Worm (Caenorhabditis elegans) whole organism, L4 larva: Measurements from ENCODE around the gene fbxb-108.

Source experiments
- F37D6.2 ChIP-seq: sonication (generic microtip); optimal IDR thresholded peaks from 2 replicates; lab custom pipeline; 2016; ENCODE audit warnings: mild to moderate bottlenecking, missing genetic modification characterization, missing compliant biosample characterization
- F49E8.2 ChIP-seq: sonication (generic microtip); optimal IDR thresholded peaks from 2 replicates; lab custom pipeline; 2016; ENCODE audit warnings: missing compliant biosample characterization, mild to moderate bottlenecking, missing genetic modification characterization, borderline replicate concordance
- R02D3.7 ChIP-seq: fragments of 150-350 bp; sonication (generic microtip); optimal IDR thresholded peaks from 3 replicates; lab custom pipeline; 2014; ENCODE audit warnings: missing biosample characterization, missing genetic modification characterization
- T20F7.1 ChIP-seq: fragments of 200-800 bp; sonication (Bioruptor generic); optimal IDR thresholded peaks from 2 replicates; lab custom pipeline; 2018; ENCODE audit warnings: mild to moderate bottlenecking, missing genetic modification characterization, missing compliant biosample characterization
- aha-1 ChIP-seq: fragments of 150-350 bp; peaks from one replicate; lab custom pipeline; 2014; ENCODE audit warnings: missing biosample characterization, missing genetic modification characterization
- arid-1 ChIP-seq: fragments of 200-800 bp; sonication (Bioruptor generic); conservative IDR thresholded peaks from 2 replicates; pipeline ENCODE4 v1.3.6; 2022; ENCODE audit warnings: missing genetic modification reagents, missing genetic modification characterization, missing compliant biosample characterization
- attf-4 ChIP-seq: sonication (generic microtip); optimal IDR thresholded peaks from 3 replicates; lab custom pipeline; 2017; ENCODE audit warnings: missing biosample characterization, missing genetic modification characterization
- ceh-28 ChIP-seq: fragments of 150-350 bp; optimal IDR thresholded peaks from 2 replicates; lab custom pipeline; 2014; ENCODE audit warnings: missing biosample characterization, missing genetic modification reagents, missing genetic modification characterization
- ceh-44 ChIP-seq: fragments of 200-800 bp; sonication (Bioruptor generic); IDR thresholded peaks from 2 replicates; pipeline ENCODE4 v1.3.6; 2022; ENCODE audit warnings: missing genetic modification reagents, missing genetic modification characterization, missing compliant biosample characterization
- ceh-62 ChIP-seq: sonication (generic microtip); optimal IDR thresholded peaks from 2 replicates; lab custom pipeline; 2017; ENCODE audit warnings: missing biosample characterization, missing genetic modification characterization
- ceh-82 ChIP-seq: sonication (generic microtip); optimal IDR thresholded peaks from 2 replicates; lab custom pipeline; 2017; ENCODE audit warnings: missing biosample characterization, missing genetic modification characterization
- ces-1 ChIP-seq: fragments of 150-350 bp; sonication (generic microtip); optimal IDR thresholded peaks from 4 replicates; lab custom pipeline; 2014; ENCODE audit warnings: missing biosample characterization, missing genetic modification reagents, missing genetic modification characterization
- cey-2 ChIP-seq: sonication (generic microtip); optimal IDR thresholded peaks from 3 replicates; lab custom pipeline; 2017; ENCODE audit warnings: missing genetic modification characterization, mild to moderate bottlenecking, missing compliant biosample characterization, antibody characterized with exemption, borderline replicate concordance; ENCODE audit not compliant: insufficient read depth
- daf-8 ChIP-seq: fragments of 200-800 bp; sonication (Bioruptor generic); IDR thresholded peaks from 2 replicates; pipeline ENCODE4 v1.3.6; 2022; ENCODE audit warnings: missing genetic modification characterization, missing compliant biosample characterization
- dmd-8 ChIP-seq: fragments of 200-800 bp; sonication (Bioruptor generic); IDR thresholded peaks from 2 replicates; pipeline ENCODE4 v1.3.6; 2022; ENCODE audit warnings: missing genetic modification characterization, missing compliant biosample characterization
- dmd-9 ChIP-seq: fragments of 200-800 bp; sonication (Bioruptor generic); IDR thresholded peaks from 2 replicates; pipeline ENCODE4 v1.3.6; 2022; ENCODE audit warnings: missing genetic modification reagents, missing genetic modification characterization, missing compliant biosample characterization
- dpl-1 ChIP-seq: fragments of 150-350 bp; optimal IDR thresholded peaks from 2 replicates; lab custom pipeline; 2014; ENCODE audit warnings: missing biosample characterization, missing genetic modification reagents, missing genetic modification characterization
- egl-27 ChIP-seq: sonication (generic microtip); optimal IDR thresholded peaks from 3 replicates; lab custom pipeline; 2017; ENCODE audit warnings: missing biosample characterization, missing genetic modification reagents, missing genetic modification characterization
- fos-1 ChIP-seq: fragments of 150-350 bp; optimal IDR thresholded peaks from 2 replicates; lab custom pipeline; 2014; ENCODE audit warnings: missing biosample characterization, missing genetic modification characterization
- hif-1 ChIP-seq, 2 experiments: sonication (generic microtip); optimal IDR thresholded peaks; 2 replicates each; lab custom pipeline; 2016 to 2017; ENCODE audit warnings: missing compliant biosample characterization in 2 of 2, missing genetic modification characterization in 2 of 2, missing genetic modification reagents in 2 of 2, missing genotype in 2 of 2, mild to moderate bottlenecking in 1 of 2
- hmg-1.1 ChIP-seq: fragments of 200-800 bp; sonication (Bioruptor generic); IDR thresholded peaks from 2 replicates; pipeline ENCODE4 v1.3.6; 2022; ENCODE audit warnings: missing genetic modification reagents, missing genetic modification characterization, missing compliant biosample characterization
- lim-7 ChIP-seq: fragments of 200-800 bp; sonication (Bioruptor generic); IDR thresholded peaks from 2 replicates; pipeline ENCODE4 v1.3.6; 2022; ENCODE audit warnings: missing genetic modification characterization, missing compliant biosample characterization
- lin-39 ChIP-seq: fragments of 150-350 bp; optimal IDR thresholded peaks from 2 replicates; lab custom pipeline; 2014; ENCODE audit warnings: missing biosample characterization, missing genetic modification reagents, missing genetic modification characterization
- lir-3 ChIP-seq: sonication (generic microtip); optimal IDR thresholded peaks from 2 replicates; lab custom pipeline; 2016; ENCODE audit warnings: mild to moderate bottlenecking, missing genetic modification characterization, missing compliant biosample characterization
- mdt-29 ChIP-seq: fragments of 200-800 bp; sonication (Bioruptor generic); IDR thresholded peaks from 2 replicates; pipeline ENCODE4 v1.3.6; 2022; ENCODE audit warnings: missing genetic modification reagents, missing genetic modification characterization, missing compliant biosample characterization
- mep-1 ChIP-seq: fragments of 150-350 bp; sonication (generic microtip); optimal IDR thresholded peaks from 3 replicates; lab custom pipeline; 2014; ENCODE audit warnings: missing biosample characterization, missing genetic modification characterization
- mxl-2 ChIP-seq: fragments of 200-800 bp; sonication (Bioruptor generic); conservative IDR thresholded peaks from 2 replicates; pipeline ENCODE4 v1.3.6; 2022; ENCODE audit warnings: missing genetic modification reagents, missing genetic modification characterization, missing compliant biosample characterization
- nhr-11 ChIP-seq: fragments of 150-350 bp; optimal IDR thresholded peaks from 2 replicates; lab custom pipeline; 2014; ENCODE audit warnings: missing biosample characterization, missing genetic modification characterization
- nhr-237 ChIP-seq: sonication (generic microtip); optimal IDR thresholded peaks from 2 replicates; lab custom pipeline; 2017; ENCODE audit warnings: missing biosample characterization, missing genetic modification characterization
- nhr-42 ChIP-seq: fragments of 200-800 bp; sonication (Bioruptor generic); IDR thresholded peaks from 2 replicates; pipeline ENCODE4 v1.3.6; 2022; ENCODE audit warnings: missing genetic modification characterization, missing compliant biosample characterization
- pha-4 ChIP-seq, 2 experiments: fragments of 150-350 bp in 1 of 2; fragments of 200-800 bp in 1 of 2; sonication (Bioruptor generic) in 1 of 2; IDR thresholded peaks in 1 of 2; optimal IDR thresholded peaks in 1 of 2; 2 replicates each; pipeline versions ENCODE4 v1.3.6 to Lab custom; 2014 to 2022; ENCODE audit warnings: missing genetic modification characterization in 2 of 2, missing genetic modification reagents in 2 of 2, missing biosample characterization in 1 of 2, missing compliant biosample characterization in 1 of 2
- pqm-1 ChIP-seq: sonication (generic microtip); optimal IDR thresholded peaks from 2 replicates; lab custom pipeline; 2017; ENCODE audit warnings: missing biosample characterization, missing genetic modification characterization
- set-16 ChIP-seq: fragments of 200-800 bp; sonication (Bioruptor generic); IDR thresholded peaks from 2 replicates; pipeline ENCODE4 v1.3.6; 2022; ENCODE audit warnings: missing genetic modification reagents, missing genetic modification characterization, missing compliant biosample characterization
- skn-1 ChIP-seq: fragments of 150-350 bp; optimal IDR thresholded peaks from 2 replicates; lab custom pipeline; 2014; ENCODE audit warnings: missing biosample characterization, missing genetic modification characterization
- snpc-1.2 ChIP-seq: fragments of 200-800 bp; sonication (Bioruptor generic); IDR thresholded peaks from 2 replicates; pipeline ENCODE4 v1.3.6; 2022; ENCODE audit warnings: missing genetic modification reagents, missing genetic modification characterization, missing compliant biosample characterization
- spr-1 ChIP-seq: sonication (generic microtip); optimal IDR thresholded peaks from 2 replicates; lab custom pipeline; 2016; ENCODE audit warnings: mild to moderate bottlenecking, missing genetic modification characterization, missing compliant biosample characterization
- spr-3 ChIP-seq: fragments of 200-800 bp; sonication (Bioruptor generic); optimal IDR thresholded peaks from 2 replicates; lab custom pipeline; 2018; ENCODE audit warnings: mild to moderate bottlenecking, missing genetic modification characterization, missing compliant biosample characterization
- tag-97 ChIP-seq: fragments of 200-800 bp; sonication (Bioruptor generic); IDR thresholded peaks from 2 replicates; pipeline ENCODE4 v1.3.6; 2022; ENCODE audit warnings: missing genetic modification characterization, missing compliant biosample characterization
- unc-39 ChIP-seq: sonication (generic microtip); optimal IDR thresholded peaks from 2 replicates; lab custom pipeline; 2017; ENCODE audit warnings: missing biosample characterization, missing genetic modification characterization
- unc-62 ChIP-seq, 3 experiments: fragments of 150-350 bp in 1 of 3; sonication (generic microtip); optimal IDR thresholded peaks in 2 of 3; peaks in 1 of 3; 1 replicate in 1 of 3; 2 replicates in 2 of 3; lab custom pipeline; 2014 to 2017; ENCODE audit warnings: missing biosample characterization in 3 of 3, missing genetic modification characterization in 3 of 3, missing genetic modification reagents in 3 of 3, missing genotype in 1 of 3
- zag-1 ChIP-seq: fragments of 150-350 bp; optimal IDR thresholded peaks from 2 replicates; lab custom pipeline; 2014; ENCODE audit warnings: missing biosample characterization, missing genetic modification characterization
- zip-2 ChIP-seq: fragments of 150-350 bp; optimal IDR thresholded peaks from 2 replicates; lab custom pipeline; 2014; ENCODE audit warnings: missing biosample characterization, missing genetic modification characterization

Gene fbxb-108

DNA sequence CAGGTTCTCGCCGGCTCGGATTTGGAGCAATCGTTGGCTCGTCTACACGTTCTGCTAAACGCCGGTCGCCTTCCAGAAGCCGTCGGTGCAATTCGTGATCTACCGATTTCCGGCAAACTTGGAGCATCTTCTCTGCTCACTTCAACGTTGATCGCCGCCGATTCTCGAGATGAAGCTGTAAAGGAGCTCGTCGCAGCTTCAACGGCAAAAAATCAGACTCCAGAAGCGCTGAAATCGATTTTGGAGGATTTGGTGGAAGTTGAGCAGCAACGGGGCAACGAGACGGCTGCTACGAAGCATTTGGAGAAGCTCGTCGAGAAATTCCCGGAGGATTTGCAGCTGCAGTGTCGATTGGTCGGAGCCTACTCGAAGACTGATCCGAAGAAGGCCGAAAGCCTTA, 26.9 kb downstream of the fbxb-108 start:
- TF ChIP-seq set-16: peak; percentile 56
- no peak for TF ChIP-seq ceh-28 (tag; lab: Kevin White, UChicago)

DNA sequence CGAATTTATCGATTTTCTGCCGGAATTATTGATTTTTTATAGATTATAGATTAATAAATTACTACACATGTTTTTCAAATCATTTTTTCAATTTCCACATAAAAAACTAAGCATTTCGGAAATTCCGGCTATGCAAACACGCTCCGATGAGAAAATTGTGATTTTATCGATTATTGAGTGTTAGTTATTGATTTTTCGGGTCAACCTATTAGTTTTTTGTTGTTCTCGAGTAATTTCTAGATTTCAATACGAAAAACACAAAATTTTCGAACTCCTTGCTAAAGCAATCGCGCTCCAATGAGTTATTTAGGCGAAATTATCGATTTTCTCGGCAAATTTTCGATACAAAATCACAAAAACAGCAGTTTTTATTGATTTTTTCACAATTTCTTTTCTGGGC, 30.6 kb downstream of the fbxb-108 start:
- TF ChIP-seq unc-62 (GFP tag; optimal IDR thresholded peaks at IDR 0.05 in 1 of 2; lab: Kevin White, UChicago): peak in 1 of 2 experiments; percentile 51
- no peak for TF ChIP-seq unc-62 (tag; optimal IDR thresholded peaks at IDR 0.05; lab: Kevin White, UChicago)
- TF ChIP-seq ceh-28 (tag; lab: Kevin White, UChicago): peak; percentile 75
- no peak for TF ChIP-seq nhr-42 (GFP tag; lab: Robert Waterston, UW)
- TF ChIP-seq, all 104 proteins: peak for 2

DNA sequence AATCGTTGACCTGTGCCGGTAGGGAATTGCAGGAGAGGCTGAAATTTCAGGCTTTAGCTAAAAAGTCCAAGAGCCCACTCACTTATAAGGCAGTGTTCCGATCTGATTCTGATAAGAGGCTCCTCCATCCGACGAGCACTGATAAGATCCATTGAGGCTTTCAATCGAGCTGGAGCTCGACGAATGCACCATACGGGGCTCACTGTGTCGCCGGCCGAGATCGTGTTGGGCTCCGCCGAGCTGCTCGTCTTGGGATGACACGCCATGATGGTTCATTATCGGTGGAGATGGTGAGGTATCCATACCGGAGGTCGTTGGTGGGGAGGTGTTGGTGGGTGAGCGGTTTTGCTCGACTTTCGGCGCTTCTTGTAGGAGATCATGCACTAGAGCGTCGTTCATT, 31.7 kb downstream of the fbxb-108 start:
- TF ChIP-seq attf-4 (tag; lab: Kevin White, UChicago): no peak
- peak; percentile 48; the same call in 1 of the 2 replicates for TF ChIP-seq set-16
- no peak for TF ChIP-seq nhr-237
- no peak for TF ChIP-seq R02D3.7 (tag; lab: Kevin White, UChicago)
- no peak for TF ChIP-seq lir-3

DNA sequence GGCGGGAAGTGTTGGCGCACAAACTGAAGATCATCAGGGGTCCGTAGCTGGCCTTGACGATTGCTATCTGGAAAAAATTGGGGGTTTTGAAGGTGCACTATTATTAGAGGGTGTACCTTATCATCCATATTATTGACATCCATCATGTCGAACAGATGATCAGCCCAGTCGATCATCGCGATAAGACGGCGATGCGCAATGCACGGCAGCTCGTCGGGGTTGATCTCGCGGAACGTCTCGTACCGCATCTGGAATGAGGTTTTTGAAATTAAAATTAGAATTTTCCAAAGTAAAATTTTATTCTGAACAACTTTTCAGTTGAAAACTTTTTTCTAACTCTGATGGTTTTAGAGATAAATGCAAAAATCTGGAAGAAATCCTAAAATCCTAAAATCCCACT, 33.2 kb downstream of the fbxb-108 start:
- TF ChIP-seq F37D6.2 (tag; lab: Kevin White, UChicago): no peak
- peak; percentile 79 for TF ChIP-seq aha-1 (tag; lab: Kevin White, UChicago)

DNA sequence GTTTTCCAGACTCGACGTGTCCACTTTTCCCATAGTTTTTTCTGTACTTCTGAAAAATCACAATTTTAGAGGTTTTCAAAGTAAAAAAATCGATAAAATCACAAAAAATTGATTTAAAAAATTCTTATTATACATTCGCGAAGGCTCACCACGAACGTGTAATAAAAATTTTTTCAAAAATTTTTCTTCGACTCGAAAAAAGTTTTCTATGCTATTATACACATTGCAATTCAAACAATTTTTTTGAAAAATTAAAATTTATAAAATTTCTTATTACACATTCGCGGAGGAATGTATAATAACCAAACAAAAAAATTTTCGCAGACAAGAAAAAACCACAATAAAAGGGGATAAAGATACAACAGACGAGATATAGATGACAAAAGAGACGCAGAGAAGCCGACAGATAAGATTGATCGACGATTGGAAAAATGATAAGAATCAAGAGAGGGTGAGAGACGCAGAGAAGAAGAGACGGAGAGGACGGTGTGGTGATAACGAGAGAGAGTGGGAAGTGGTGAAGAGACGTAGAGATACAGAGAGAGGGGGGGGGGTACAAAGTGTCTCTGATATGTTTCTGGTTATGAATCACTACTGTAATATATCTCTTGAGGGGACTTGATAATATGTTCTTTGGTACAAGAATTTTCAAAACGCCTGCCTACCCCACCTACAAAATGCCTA, 35.9 kb downstream of the fbxb-108 start, which contains the start of gene nhr-119:
Gene nhr-119 (minus strand): TSS at position 51 of the 684 bp plus-strand sequence.
- no peak for TF ChIP-seq T20F7.1 (GFP tag; lab: Kevin White, UChicago)
- no peak for TF ChIP-seq skn-1
- peak; percentile 26 for TF ChIP-seq dpl-1
- no peak for TF ChIP-seq unc-39 (tag; lab: Kevin White, UChicago)
- no peak for TF ChIP-seq lin-39 (tag; lab: Kevin White, UChicago)
- no peak for TF ChIP-seq ceh-44 (GFP tag; lab: Robert Waterston, UW)
- no peak for TF ChIP-seq ceh-82 (tag; lab: Kevin White, UChicago)
- TF ChIP-seq F37D6.2 (tag; lab: Kevin White, UChicago): no peak
- no peak for TF ChIP-seq lim-7 (GFP tag; lab: Robert Waterston, UW)
- TF ChIP-seq mdt-29 (GFP tag; lab: Robert Waterston, UW): 0 out of 2 replicates have a peak, but pooled peaks have one; percentile 31
- TF ChIP-seq nhr-11 (tag; lab: Kevin White, UChicago): no peak
- TF ChIP-seq hif-1 (tag; optimal IDR thresholded peaks at IDR 0.05; lab: Kevin White, UChicago): peak in 1 of 2 experiments; percentile 14
- no peak for TF ChIP-seq ces-1 (GFP tag; lab: Kevin White, UChicago)
- peak; percentile 51 for TF ChIP-seq cey-2 (tag; lab: Kevin White, UChicago)
- no peak for TF ChIP-seq spr-3 (GFP tag; lab: Kevin White, UChicago)
- no peak for TF ChIP-seq zip-2 (tag; lab: Kevin White, UChicago)
- TF ChIP-seq tag-97 (GFP tag; lab: Robert Waterston, UW): no peak
- TF ChIP-seq daf-8 (GFP tag; lab: Robert Waterston, UW): no peak
- no peak for TF ChIP-seq lir-3
- TF ChIP-seq snpc-1.2 (GFP tag; lab: Robert Waterston, UW): no peak
- TF ChIP-seq F49E8.2 (tag; lab: Kevin White, UChicago): no peak
- TF ChIP-seq pha-4 (GFP tag; IDR thresholded peaks at IDR 0.05; lab: Robert Waterston, UW): peak; percentile 65
- TF ChIP-seq pha-4 (tag; optimal IDR thresholded peaks at IDR 0.05; lab: Kevin White, UChicago): no peak
- no peak for TF ChIP-seq R02D3.7 (tag; lab: Kevin White, UChicago)
- TF ChIP-seq arid-1: no peak
- no peak for TF ChIP-seq dmd-9 (GFP tag; lab: Robert Waterston, UW)
- TF ChIP-seq egl-27 (tag; lab: Kevin White, UChicago): no peak
- peak; percentile 59 for TF ChIP-seq hmg-1.1 (GFP tag; lab: Robert Waterston, UW)
- no peak for TF ChIP-seq nhr-237
- peak; percentile 59 for TF ChIP-seq mep-1 (tag; lab: Kevin White, UChicago)
- no peak for TF ChIP-seq mxl-2
- no peak for TF ChIP-seq ceh-62 (tag; lab: Kevin White, UChicago)
- peak; percentile 38 for TF ChIP-seq fos-1 (tag; lab: Kevin White, UChicago)
- TF ChIP-seq dmd-8 (GFP tag; lab: Robert Waterston, UW): no peak
- TF ChIP-seq spr-1 (tag; lab: Kevin White, UChicago): peak; percentile 56
- TF ChIP-seq zag-1: no peak
- TF ChIP-seq pqm-1 (tag; lab: Kevin White, UChicago): peak; percentile 56
